Fruit fly (Drosophila melanogaster) whole organism, embryonic: Measurements from ENCODE around the gene CG17732.

Experiments used
- CG10462 ChIP-seq: fragments of 200-800 bp; sonication (Bioruptor generic); optimal IDR thresholded peaks from 2 replicates; lab custom pipeline; 2016; ENCODE audit warnings: missing biosample characterization, missing genetic modification characterization
- CG11695 ChIP-seq: fragments of 200-800 bp; sonication (Bioruptor generic); IDR thresholded peaks from 3 replicates; pipeline ENCODE4 v1.3.6; 2022; ENCODE audit warnings: missing biosample characterization, missing genetic modification characterization
- CG12391 ChIP-seq: fragments of 200-800 bp; sonication (Bioruptor generic); optimal IDR thresholded peaks from 3 replicates; lab custom pipeline; 2018; ENCODE audit warnings: missing biosample characterization, mild to moderate bottlenecking, missing genetic modification characterization, moderate library complexity
- CG16863 ChIP-seq: fragments of 200-800 bp; sonication (Bioruptor generic); optimal IDR thresholded peaks from 3 replicates; lab custom pipeline; 2016; ENCODE audit warnings: missing biosample characterization, missing genetic modification characterization
- CG17802 ChIP-seq: fragments of 200-800 bp; sonication (Bioruptor generic); optimal IDR thresholded peaks from 2 replicates; lab custom pipeline; 2018; ENCODE audit warnings: missing biosample characterization, mild to moderate bottlenecking, missing genetic modification characterization, moderate library complexity
- CG18011 ChIP-seq: fragments of 200-800 bp; sonication (Bioruptor generic); optimal IDR thresholded peaks from 2 replicates; lab custom pipeline; 2017; ENCODE audit warnings: missing biosample characterization, missing genetic modification characterization, mild to moderate bottlenecking, moderate library complexity, missing genotype
- CG2712 ChIP-seq: fragments of 200-800 bp; optimal IDR thresholded peaks from 3 replicates; lab custom pipeline; 2019; ENCODE audit warnings: missing biosample characterization, mild to moderate bottlenecking, missing genetic modification characterization, moderate library complexity
- CG30431 ChIP-seq: fragments of 200-800 bp; sonication (Bioruptor generic); optimal IDR thresholded peaks from 2 replicates; lab custom pipeline; 2017; ENCODE audit warnings: missing biosample characterization, missing genetic modification characterization
- CG3407 ChIP-seq: fragments of 200-800 bp; sonication (Bioruptor generic); optimal IDR thresholded peaks from 2 replicates; lab custom pipeline; 2018; ENCODE audit warnings: missing biosample characterization, mild to moderate bottlenecking, missing genetic modification characterization
- CG42726 ChIP-seq: fragments of 200-800 bp; sonication (Bioruptor generic); IDR thresholded peaks from 2 replicates; pipeline ENCODE4 v1.3.6; 2022; ENCODE audit warnings: missing biosample characterization, missing genetic modification characterization; ENCODE audit not compliant: partially characterized antibody
- CG4730 ChIP-seq: fragments of 200-800 bp; sonication (Bioruptor generic); IDR thresholded peaks from 2 replicates; pipeline ENCODE4 v1.3.6; 2022; ENCODE audit warnings: missing biosample characterization, missing genetic modification characterization
- CG7745 ChIP-seq: fragments of 200-800 bp; sonication (Bioruptor generic); optimal IDR thresholded peaks from 2 replicates; lab custom pipeline; 2018; ENCODE audit warnings: missing biosample characterization, mild to moderate bottlenecking, missing genetic modification characterization, moderate library complexity
- CG8290 ChIP-seq, 3 experiments: fragments of 200-800 bp; sonication (Bioruptor generic); optimal IDR thresholded peaks; 2 replicates each; lab custom pipeline; 2016 to 2019; ENCODE audit warnings: missing biosample characterization in 3 of 3, missing genetic modification characterization in 3 of 3, mild to moderate bottlenecking in 2 of 3, moderate library complexity in 1 of 3
- CG8388 ChIP-seq: fragments of 200-800 bp; sonication (Bioruptor generic); optimal IDR thresholded peaks from 2 replicates; lab custom pipeline; 2019; ENCODE audit warnings: missing biosample characterization, mild to moderate bottlenecking, missing genetic modification characterization, moderate library complexity
- CkIIα-i1 ChIP-seq: fragments of 200-800 bp; sonication (Bioruptor generic); IDR thresholded peaks from 2 replicates; pipeline ENCODE4 v1.3.6; 2022; ENCODE audit warnings: missing biosample characterization, missing genetic modification characterization
- CrebB ChIP-seq: fragments of 200-800 bp; sonication (Bioruptor generic); optimal IDR thresholded peaks from 3 replicates; lab custom pipeline; 2018; ENCODE audit warnings: missing biosample characterization, mild to moderate bottlenecking, missing genetic modification characterization
- D19B ChIP-seq: fragments of 200-800 bp; sonication (Bioruptor generic); optimal IDR thresholded peaks from 2 replicates; lab custom pipeline; 2017; ENCODE audit warnings: missing biosample characterization, mild to moderate bottlenecking, missing genetic modification characterization
- Dfd ChIP-seq, 2 experiments: fragments of >200 bp; optimal IDR thresholded peaks; 2 replicates each; lab custom pipeline; 2017; ENCODE audit warnings: missing biosample characterization in 2 of 2, missing genetic modification characterization in 2 of 2
- E2f2 ChIP-seq: fragments of 200-800 bp; sonication (Bioruptor generic); IDR thresholded peaks from 2 replicates; pipeline ENCODE4 v1.3.6; 2022; ENCODE audit warnings: missing biosample characterization, missing genetic modification characterization
- Eip74EF ChIP-seq, 2 experiments: fragments of 200-800 bp in 1 of 2; fragments of >200 bp in 1 of 2; sonication (Bioruptor generic) in 1 of 2; optimal IDR thresholded peaks; 2 replicates each; lab custom pipeline; 2017 to 2019; ENCODE audit warnings: missing biosample characterization in 2 of 2, missing genetic modification characterization in 2 of 2, mild to moderate bottlenecking in 1 of 2, moderate library complexity in 1 of 2
- Ets97D ChIP-seq: fragments of 200-800 bp; sonication (Bioruptor generic); optimal IDR thresholded peaks from 3 replicates; lab custom pipeline; 2016; ENCODE audit warnings: missing biosample characterization, missing genetic modification characterization
- HLH54F ChIP-seq: fragments of 200-800 bp; sonication (Bioruptor generic); optimal IDR thresholded peaks from 3 replicates; lab custom pipeline; 2016; ENCODE audit warnings: missing biosample characterization, missing genetic modification characterization
- Hr39 ChIP-seq: fragments of >200 bp; optimal IDR thresholded peaks from 2 replicates; lab custom pipeline; 2017
- Hsf ChIP-seq: fragments of 200-800 bp; sonication (Bioruptor generic); optimal IDR thresholded peaks from 3 replicates; lab custom pipeline; 2016; ENCODE audit warnings: missing biosample characterization, missing genetic modification characterization
- Med ChIP-seq: fragments of 200-800 bp; sonication (Bioruptor generic); peaks from one replicate; lab custom pipeline; 2016; ENCODE audit warnings: missing biosample characterization, missing genetic modification characterization, mild to moderate bottlenecking, inconsistent platforms, moderate library complexity
- Mes4 ChIP-seq: fragments of 200-800 bp; sonication (Bioruptor generic); optimal IDR thresholded peaks from 2 replicates; lab custom pipeline; 2016; ENCODE audit warnings: missing biosample characterization, missing genetic modification characterization
- Nf-YA ChIP-seq: fragments of 200-800 bp; sonication (Bioruptor generic); IDR thresholded peaks from 2 replicates; pipeline ENCODE4 v1.3.6; 2022; ENCODE audit warnings: missing biosample characterization, missing genetic modification characterization
- Nf-YB ChIP-seq: fragments of 200-800 bp; sonication (Bioruptor generic); optimal IDR thresholded peaks from 3 replicates; lab custom pipeline; 2019; ENCODE audit warnings: missing biosample characterization, mild to moderate bottlenecking, missing genetic modification characterization, moderate library complexity
- Rfx ChIP-seq: fragments of 200-800 bp; sonication (Bioruptor generic); IDR thresholded peaks from 2 replicates; pipeline ENCODE4 v1.3.6; 2022; ENCODE audit warnings: missing biosample characterization, missing genetic modification characterization
- Taf1 ChIP-seq: fragments of 200-800 bp; sonication (Bioruptor generic); IDR thresholded peaks from 2 replicates; pipeline ENCODE4 v1.3.6; 2022; ENCODE audit warnings: missing biosample characterization, missing genetic modification characterization
- Vsx1 ChIP-seq: fragments of 200-800 bp; sonication (Bioruptor generic); optimal IDR thresholded peaks from 2 replicates; lab custom pipeline; 2017; ENCODE audit warnings: missing biosample characterization, mild to moderate bottlenecking, missing genetic modification characterization, missing genetic modification reagents
- Xrp1 ChIP-seq: fragments of 200-800 bp; sonication (Bioruptor generic); IDR thresholded peaks from 2 replicates; pipeline ENCODE4 v1.3.6; 2022; ENCODE audit warnings: missing biosample characterization, missing genetic modification characterization
- ap ChIP-seq: fragments of 200-800 bp; sonication (Bioruptor generic); IDR thresholded peaks from 2 replicates; pipeline ENCODE4 v1.3.6; 2022; ENCODE audit warnings: missing biosample characterization, missing genetic modification characterization
- bab2 ChIP-seq: fragments of 200-800 bp; sonication (Bioruptor generic); optimal IDR thresholded peaks from 2 replicates; lab custom pipeline; 2016; ENCODE audit warnings: missing biosample characterization, missing genetic modification characterization
- dmrt99B ChIP-seq: fragments of 200-800 bp; sonication (Bioruptor generic); optimal IDR thresholded peaks from 2 replicates; lab custom pipeline; 2018; ENCODE audit warnings: missing biosample characterization, mild to moderate bottlenecking, missing genetic modification characterization, moderate library complexity
- dpn ChIP-seq, 2 experiments: fragments of 200-800 bp; sonication (Bioruptor generic); optimal IDR thresholded peaks; 3 replicates each; lab custom pipeline; 2016; ENCODE audit warnings: missing biosample characterization in 2 of 2, missing genetic modification characterization in 2 of 2
- fd64A ChIP-seq: fragments of 200-800 bp; sonication (Bioruptor generic); optimal IDR thresholded peaks from 3 replicates; lab custom pipeline; 2018; ENCODE audit warnings: missing biosample characterization, mild to moderate bottlenecking, missing genetic modification characterization
- fd96Cb ChIP-seq: fragments of 200-800 bp; sonication (Bioruptor generic); optimal IDR thresholded peaks from 2 replicates; lab custom pipeline; 2018; ENCODE audit warnings: missing biosample characterization, mild to moderate bottlenecking, missing genetic modification characterization, moderate library complexity
- fru ChIP-seq: fragments of >200 bp; optimal IDR thresholded peaks from 2 replicates; lab custom pipeline; 2017
- gcm2 ChIP-seq: fragments of 200-800 bp; sonication (Bioruptor generic); optimal IDR thresholded peaks from 2 replicates; lab custom pipeline; 2016; ENCODE audit warnings: missing biosample characterization, missing genetic modification characterization
- gfzf ChIP-seq: fragments of 200-800 bp; sonication (Bioruptor generic); optimal IDR thresholded peaks from 2 replicates; lab custom pipeline; 2016; ENCODE audit warnings: missing biosample characterization, mild to moderate bottlenecking, missing genetic modification characterization, moderate library complexity
- grau ChIP-seq: fragments of 200-800 bp; optimal IDR thresholded peaks from 3 replicates; lab custom pipeline; 2019; ENCODE audit warnings: missing biosample characterization, mild to moderate bottlenecking, missing genetic modification characterization, moderate library complexity
- h ChIP-seq: fragments of >200 bp; optimal IDR thresholded peaks from 2 replicates; lab custom pipeline; 2017
- nerfin-1 ChIP-seq: fragments of 200-800 bp; sonication (Bioruptor generic); optimal IDR thresholded peaks from 3 replicates; lab custom pipeline; 2019; ENCODE audit warnings: missing biosample characterization, mild to moderate bottlenecking, missing genetic modification characterization, moderate library complexity
- pnt ChIP-seq: fragments of 200-800 bp; sonication (Bioruptor generic); optimal IDR thresholded peaks from 3 replicates; lab custom pipeline; 2016; ENCODE audit warnings: missing biosample characterization, missing genetic modification characterization
- scrt ChIP-seq: fragments of 200-800 bp; sonication (Bioruptor generic); optimal IDR thresholded peaks from 2 replicates; lab custom pipeline; 2018; ENCODE audit warnings: missing biosample characterization, mild to moderate bottlenecking, missing genetic modification characterization, moderate library complexity
- slou ChIP-seq: fragments of 200-800 bp; sonication (Bioruptor generic); optimal IDR thresholded peaks from 3 replicates; lab custom pipeline; 2016; ENCODE audit warnings: missing biosample characterization, missing genetic modification characterization
- so ChIP-seq: fragments of 200-800 bp; sonication (Bioruptor generic); IDR thresholded peaks from 3 replicates; pipeline ENCODE4 v1.3.6; 2022; ENCODE audit warnings: missing biosample characterization, missing genetic modification characterization
- toy ChIP-seq: fragments of 200-800 bp; sonication (Bioruptor generic); IDR thresholded peaks from 2 replicates; pipeline ENCODE4 v1.3.6; 2022; ENCODE audit warnings: missing biosample characterization, missing genetic modification characterization
- tx ChIP-seq: fragments of 200-800 bp; sonication (Bioruptor generic); optimal IDR thresholded peaks from 2 replicates; lab custom pipeline; 2016; ENCODE audit warnings: missing biosample characterization, missing genetic modification characterization

CG17732 gene

DNA sequence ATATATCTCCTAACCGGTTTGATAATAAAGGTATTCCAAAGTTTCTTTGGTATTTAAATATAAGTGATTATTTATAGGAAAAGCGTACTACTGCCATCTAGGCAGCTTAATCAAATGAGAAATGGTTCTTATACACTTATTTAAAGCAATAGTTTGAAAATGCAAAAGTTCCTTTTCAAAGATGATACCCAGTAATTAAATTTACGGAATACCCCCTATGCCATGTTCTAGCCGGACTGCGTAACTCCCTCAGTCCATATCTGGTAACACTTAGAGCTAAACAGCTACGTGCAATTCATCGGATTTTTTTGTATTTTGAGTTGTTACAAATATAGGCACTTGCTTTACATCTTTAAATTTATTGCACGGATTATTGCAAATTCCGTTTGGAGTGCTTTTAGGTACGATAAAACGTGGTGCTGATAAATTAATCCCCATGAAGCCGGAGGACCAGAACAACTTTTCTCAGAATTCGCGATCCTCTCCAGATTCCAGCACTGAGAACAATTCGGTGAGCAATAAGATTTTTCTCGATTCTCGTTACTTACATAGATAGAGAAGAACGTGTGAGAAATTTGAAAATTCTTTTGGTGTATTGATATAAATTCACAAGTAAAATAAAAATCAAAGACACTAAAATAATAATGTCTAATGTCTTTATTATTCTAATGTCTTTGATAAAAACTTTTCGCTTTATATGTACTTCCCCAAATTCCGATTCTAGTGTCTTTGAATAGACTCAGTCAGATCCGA lies 21.2 kb downstream of the CG17732 start, which contains the start of gene CG7668 (continued):
- TF ChIP-seq CG8388 (GFP tag; lab: Kevin White, UChicago) (peak; percentile 93), gcm2 (GFP tag; lab: Kevin White, UChicago) (peak; percentile 77), scrt (GFP tag; lab: Kevin White, UChicago) (peak; percentile 78), CG11695 (GFP tag; lab: Robert Waterston, UW) (peak; percentile 93), CkIIα-i1 (GFP tag; lab: Robert Waterston, UW) (no peak), CG8290 (GFP tag; optimal IDR thresholded peaks at IDR 0.05; lab: Kevin White, UChicago) (peak; percentile 85), CG8290 (tag; optimal IDR thresholded peaks at IDR 0.05; lab: Kevin White, UChicago) (peak in 1 of 2 experiments; percentile 90), CG18011 (GFP tag; lab: Kevin White, UChicago) (peak; percentile 75), fd64A (GFP tag; lab: Kevin White, UChicago) (no peak), h (lab: Kevin White, UChicago) (no peak), Rfx (GFP tag; lab: Robert Waterston, UW) (no peak; the same call in 1 of the 2 replicates), Mes4 (GFP tag; lab: Kevin White, UChicago) (peak; percentile 79), Ets97D (peak; percentile 81), toy (no peak; the same call in 1 of the 2 replicates), fd96Cb (tag; lab: Kevin White, UChicago) (peak; percentile 87), CG10462 (peak; percentile 63), Nf-YA (GFP tag; lab: Robert Waterston, UW) (peak; percentile 75), CG16863 (GFP tag; lab: Kevin White, UChicago) (peak; percentile 88), Med (GFP tag; lab: Kevin White, UChicago) (peak; percentile 97), Dfd (GFP tag; optimal IDR thresholded peaks at IDR 0.05; lab: Kevin White, UChicago) (no peak), bab2 (GFP tag; lab: Kevin White, UChicago) (peak; percentile 86), tx (GFP tag; lab: Kevin White, UChicago) (peak; percentile 86), CG7745 (no peak), D19B (GFP tag; lab: Kevin White, UChicago) (peak; percentile 99), dmrt99B (tag; lab: Kevin White, UChicago) (peak; percentile 89), E2f2 (GFP tag; lab: Robert Waterston, UW) (peak; percentile 68), CG3407 (GFP tag; lab: Kevin White, UChicago) (peak; percentile 76), ap (GFP tag; lab: Robert Waterston, UW) (peak; percentile 86), nerfin-1 (peak; percentile 87), CG12391 (tag; lab: Kevin White, UChicago) (peak; percentile 96), so (GFP tag; lab: Robert Waterston, UW) (peak; percentile 92), slou (GFP tag; lab: Kevin White, UChicago) (peak; percentile 69), Taf1 (GFP tag; lab: Robert Waterston, UW) (peak; percentile 81; the same call in 1 of the 2 replicates), CG4730 (GFP tag; lab: Robert Waterston, UW) (peak; percentile 84; the same call in 1 of the 2 replicates), Xrp1 (GFP tag; lab: Robert Waterston, UW) (peak; percentile 93), Vsx1 (GFP tag; lab: Kevin White, UChicago) (peak; percentile 81), Eip74EF (GFP tag; optimal IDR thresholded peaks at IDR 0.05; lab: Kevin White, UChicago) (peak in 1 of 2 experiments; percentile 87), gfzf (GFP tag; lab: Kevin White, UChicago) (peak; percentile 81), HLH54F (GFP tag; lab: Kevin White, UChicago) (peak; percentile 80), fru (lab: Kevin White, UChicago) (no peak), dpn (GFP tag; optimal IDR thresholded peaks at IDR 0.05; lab: Kevin White, UChicago) (peak; percentile 89 to 93), Hr39 (lab: Kevin White, UChicago) (no peak), CG42726 (GFP tag; lab: Robert Waterston, UW) (no peak), CG17802 (tag; lab: Kevin White, UChicago) (peak; percentile 67), CG30431 (GFP tag; lab: Kevin White, UChicago) (no peak), grau (tag; lab: Kevin White, UChicago) (peak; percentile 91), Hsf (GFP tag; lab: Kevin White, UChicago) (peak; percentile 90), Nf-YB (GFP tag; lab: Kevin White, UChicago) (peak; percentile 80), CG2712 (tag; lab: Kevin White, UChicago) (peak; percentile 94), CrebB (tag; lab: Kevin White, UChicago) (peak; percentile 87), pnt (GFP tag; lab: Kevin White, UChicago) (peak; percentile 85)
